Fruit fly (Drosophila melanogaster): ENCODE data around the gene CG43965.

CG43965 gene

dm6 chr3L:8716013-8716412 lies 9.6 kb downstream of the CG43965 start:
- TF ChIP-seq Ets65A (GFP tag) (peak; percentile 72), ewg (GFP tag; optimal IDR thresholded peaks at IDR 0.05) (no peak)

dm6 chr3L:8712913-8713312 lies 12.7 kb downstream of the CG43965 start:
- TF ChIP-seq CG12391 (tag; optimal IDR thresholded peaks at IDR 0.05) (peak; percentile 31), CG9437 (GFP tag; optimal IDR thresholded peaks at IDR 0.05) (no peak), CG2678 (tag; optimal IDR thresholded peaks at IDR 0.05) (peak; percentile 56), nmo (GFP tag; optimal IDR thresholded peaks at IDR 0.05) (peak; percentile 44), stc (GFP tag; IDR thresholded peaks at IDR 0.05) (no peak), CG7839 (tag; optimal IDR thresholded peaks at IDR 0.05) (peak; percentile 48), Sox102F (GFP tag; optimal IDR thresholded peaks at IDR 0.05) (peak; percentile 38), PHDP (tag; optimal IDR thresholded peaks at IDR 0.05) (peak; percentile 39), CG31441 (GFP tag; IDR thresholded peaks at IDR 0.05) (peak; percentile 59), wdn (GFP tag; IDR thresholded peaks at IDR 0.05) (no peak), CG2712 (tag; optimal IDR thresholded peaks at IDR 0.05) (peak; percentile 38), CG10979 (tag; optimal IDR thresholded peaks at IDR 0.05) (peak; percentile 27), unpg (GFP tag; optimal IDR thresholded peaks at IDR 0.05) (peak; percentile 30), CG13424 (tag; optimal IDR thresholded peaks at IDR 0.05) (peak; percentile 4), Fer2 (tag; optimal IDR thresholded peaks at IDR 0.05) (no peak), CoRest (tag; optimal IDR thresholded peaks at IDR 0.05) (peak; percentile 46), otp (GFP tag; IDR thresholded peaks at IDR 0.05) (no peak), CG7556 (GFP tag; optimal IDR thresholded peaks at IDR 0.05) (peak; percentile 33), crp (GFP tag; optimal IDR thresholded peaks at IDR 0.05) (no peak), Abd-B (GFP tag; optimal IDR thresholded peaks at IDR 0.05) (peak; percentile 31), CG33557 (GFP tag; optimal IDR thresholded peaks at IDR 0.05) (no peak), Hr51 (GFP tag; optimal IDR thresholded peaks at IDR 0.05) (peak in 1 of 2 experiments; percentile 43), gem (tag; optimal IDR thresholded peaks at IDR 0.05) (peak; percentile 66), dmrt99B (tag; optimal IDR thresholded peaks at IDR 0.05) (peak; percentile 45), Mes4 (GFP tag; optimal IDR thresholded peaks at IDR 0.05) (no peak), bsh (GFP tag; optimal IDR thresholded peaks at IDR 0.05) (peak in 1 of 2 experiments; percentile 32), CG14710 (tag; optimal IDR thresholded peaks at IDR 0.05) (peak; percentile 2), CG13775 (GFP tag; optimal IDR thresholded peaks at IDR 0.05) (no peak), usp (GFP tag; optimal IDR thresholded peaks at IDR 0.05) (no peak), dmrt11E (tag; optimal IDR thresholded peaks at IDR 0.05) (peak; percentile 41), CG15696 (tag; optimal IDR thresholded peaks at IDR 0.05) (peak; percentile 45), NFAT (GFP tag; IDR thresholded peaks at IDR 0.05) (no peak), her (GFP tag; optimal IDR thresholded peaks at IDR 0.05) (no peak), phol (tag; optimal IDR thresholded peaks at IDR 0.05) (peak; percentile 20), CG18262 (tag; optimal IDR thresholded peaks at IDR 0.05) (peak; percentile 29), Blimp-1 (GFP tag; optimal IDR thresholded peaks at IDR 0.05) (peak; percentile 70), CG1233 (GFP tag; optimal IDR thresholded peaks at IDR 0.05) (peak; percentile 33), fd102C (GFP tag; optimal IDR thresholded peaks at IDR 0.05) (no peak), Ssrp (tag; optimal IDR thresholded peaks at IDR 0.05) (peak; percentile 23), Med (GFP tag) (peak; percentile 53), Scr (GFP tag; IDR thresholded peaks at IDR 0.05; ENCODE audit: partially characterized antibody) (no peak), CG15269 (tag; optimal IDR thresholded peaks at IDR 0.05) (peak; percentile 4), grau (tag; optimal IDR thresholded peaks at IDR 0.05) (peak; percentile 24), CG8388 (GFP tag; optimal IDR thresholded peaks at IDR 0.05) (peak; percentile 24), sens (GFP tag) (peak; percentile 20)
